Worm (Caenorhabditis elegans) whole organism, midembryonic: ENCODE data around the gene chil-13.
A peak's percentile ranks its signal among the peaks of the same experiment; 100 is the strongest.

ENCODE experiments used
- T22C8.4 ChIP-seq: fragments of 200-800 bp; sonication (Bioruptor generic); IDR thresholded peaks from 2 replicates; pipeline ENCODE4 v1.3.6; 2022; ENCODE audit warnings: missing genetic modification characterization, missing compliant biosample characterization
- cog-1 ChIP-seq: sonication (generic microtip); optimal IDR thresholded peaks from 2 replicates; lab custom pipeline; 2016; ENCODE audit warnings: missing genetic modification characterization, missing compliant biosample characterization
- flt-1 ChIP-seq: fragments of 200-800 bp; sonication (Bioruptor generic); IDR thresholded peaks from 2 replicates; pipeline ENCODE4 v1.3.6; 2022; ENCODE audit warnings: missing genetic modification characterization, missing compliant biosample characterization
- klf-2 ChIP-seq: fragments of 200-800 bp; sonication (Bioruptor generic); conservative IDR thresholded peaks from 2 replicates; pipeline ENCODE4 v1.3.6; 2022; ENCODE audit warnings: missing genetic modification reagents, missing genetic modification characterization, missing compliant biosample characterization
- med-1 ChIP-seq: sonication (generic microtip); optimal IDR thresholded peaks from 2 replicates; lab custom pipeline; 2017; ENCODE audit warnings: missing genetic modification characterization, mild to moderate bottlenecking, missing compliant biosample characterization, antibody characterized with exemption, missing genetic modification reagents; ENCODE audit not compliant: insufficient read depth
- ref-1 ChIP-seq: fragments of 200-800 bp; sonication (Bioruptor generic); conservative IDR thresholded peaks from 2 replicates; pipeline ENCODE4 v1.3.6; 2022; ENCODE audit warnings: missing genetic modification reagents, missing genetic modification characterization, missing compliant biosample characterization
- tab-1 ChIP-seq: fragments of 200-800 bp; sonication (Bioruptor generic); IDR thresholded peaks from 2 replicates; pipeline ENCODE4 v1.3.6; 2022; ENCODE audit warnings: missing genetic modification characterization, missing compliant biosample characterization
- ztf-23 ChIP-seq: fragments of 200-800 bp; sonication (Bioruptor generic); IDR thresholded peaks from 2 replicates; pipeline ENCODE4 v1.3.6; 2022; ENCODE audit warnings: missing genetic modification reagents, missing genetic modification characterization, missing compliant biosample characterization
- ztf-29 ChIP-seq: fragments of 200-800 bp; sonication (Bioruptor generic); IDR thresholded peaks from 2 replicates; pipeline ENCODE4 v1.3.6; 2022; ENCODE audit warnings: missing genetic modification reagents, missing genetic modification characterization, missing compliant biosample characterization

chil-13 gene

ce11 chrII:9418843-9419532, 19.1 kb downstream of the chil-13 start:
- TF ChIP-seq ztf-29: no peak
- TF ChIP-seq ref-1 (GFP tag; lab: Robert Waterston, UW): no peak
- TF ChIP-seq klf-2 (GFP tag; lab: Robert Waterston, UW): no peak
- no peak for TF ChIP-seq tab-1 (GFP tag; lab: Robert Waterston, UW)
- TF ChIP-seq flt-1 (GFP tag; lab: Robert Waterston, UW): no peak
- no peak for TF ChIP-seq med-1 (GFP tag; lab: Kevin White, UChicago)
- no peak for TF ChIP-seq ztf-23 (GFP tag; lab: Robert Waterston, UW)
- TF ChIP-seq T22C8.4: no peak
- no peak for TF ChIP-seq cog-1 (tag; lab: Kevin White, UChicago)

DNA sequence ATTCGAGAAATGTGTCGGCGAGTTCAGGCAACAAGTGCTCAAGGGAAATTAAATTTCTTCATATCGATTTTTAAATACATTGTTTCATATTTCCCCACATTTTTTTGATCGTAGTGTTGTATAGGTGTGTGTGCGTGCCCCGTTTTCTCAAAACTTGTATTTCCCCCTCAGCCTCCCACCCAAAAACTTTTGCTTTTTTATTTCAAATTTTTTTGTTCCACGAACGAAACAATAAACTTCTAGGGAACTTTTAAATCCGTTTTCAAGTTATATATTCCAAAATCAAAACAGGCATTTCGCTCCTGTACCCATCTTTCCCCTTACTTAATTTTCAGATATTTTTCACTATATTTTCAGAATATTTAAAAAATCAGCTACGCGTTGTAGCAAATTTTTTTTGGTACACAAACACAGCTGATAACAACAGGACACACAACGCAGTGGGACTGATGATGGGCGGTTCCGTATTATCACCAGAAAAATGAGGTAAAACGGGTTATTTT, 20.0 kb downstream of the chil-13 start, which contains the start of the genes M176.4 and M176.16:
Gene M176.4, plus strand, starts transcription at position 301 of the 503 bp plus-strand sequence.
Gene M176.16, plus strand, starts transcription at position 453 of the 503 bp plus-strand sequence.
- TF ChIP-seq ref-1 (GFP tag; lab: Robert Waterston, UW): no peak

DNA sequence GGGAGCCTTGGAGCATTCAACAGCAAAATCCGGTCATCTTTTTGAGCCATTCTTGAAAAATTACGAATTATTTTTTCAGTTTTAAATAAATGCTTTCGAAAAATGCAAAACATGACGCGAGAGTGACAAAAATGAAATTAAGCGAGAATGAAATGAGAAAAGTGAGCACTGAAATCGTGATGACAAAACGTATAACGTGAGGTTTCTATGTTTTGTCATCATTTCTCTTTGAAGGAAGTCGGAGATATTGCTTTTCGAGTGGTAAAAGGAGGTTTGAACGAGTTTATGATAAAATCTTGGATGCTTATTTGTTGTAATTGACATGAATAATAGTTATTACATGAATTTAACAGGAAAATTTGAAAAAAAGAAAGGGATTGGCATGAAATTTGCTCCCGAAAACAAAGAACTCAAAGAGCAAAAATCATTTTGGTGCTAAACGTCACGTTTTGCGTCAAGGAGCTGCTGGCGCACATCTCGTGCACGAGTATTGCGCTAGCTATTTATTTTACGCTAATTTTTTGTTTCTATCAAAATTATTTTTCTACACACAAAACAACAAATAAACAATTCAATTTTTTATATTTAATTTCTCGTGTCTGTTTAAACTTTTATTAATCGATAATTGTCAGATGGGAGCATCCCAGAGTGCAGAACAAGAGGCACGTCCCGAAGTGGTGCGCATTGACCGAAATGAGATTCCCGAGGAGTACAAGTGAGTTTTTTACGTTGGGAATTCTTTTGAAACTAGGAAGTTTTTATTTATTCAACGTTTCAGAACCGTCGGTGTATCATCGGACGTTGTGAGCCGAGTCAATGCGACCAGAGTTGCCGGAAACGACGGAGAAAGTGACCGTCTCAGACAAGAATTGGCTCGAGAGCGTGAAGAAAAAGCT, 21.5 kb downstream of the chil-13 start, which contains the start of the genes gss-1 and chch-3:
Gene gss-1, minus strand, starts transcription at position 51 of the 896 bp plus-strand sequence.
Gene chch-3, plus strand, starts transcription at position 633 of the 896 bp plus-strand sequence.
- TF ChIP-seq cog-1 (tag; lab: Kevin White, UChicago) (peak; percentile 31), tab-1 (GFP tag; lab: Robert Waterston, UW) (no peak)

- TF ChIP-seq cog-1 (tag; lab: Kevin White, UChicago) (no peak), ztf-23 (GFP tag; lab: Robert Waterston, UW) (no peak), T22C8.4 (no peak), ztf-29 (no peak), tab-1 (GFP tag; lab: Robert Waterston, UW) (no peak), flt-1 (GFP tag; lab: Robert Waterston, UW) (no peak)
These were observed 26.0 kb downstream of the chil-13 start, which contains the start of gene arrd-3 for ce11 chrII:9412086-9412608. Gene arrd-3, plus strand, starts transcription at chrII:9412558.

ce11 chrII:9411497-9411896, 26.6 kb downstream of the chil-13 start, which contains the start of gene M176.9:
Gene M176.9, minus strand, starts transcription at chrII:9411597.
- TF ChIP-seq med-1 (GFP tag; lab: Kevin White, UChicago) (no peak), ztf-29 (no peak), ref-1 (GFP tag; lab: Robert Waterston, UW) (no peak), cog-1 (tag; lab: Kevin White, UChicago) (no peak), klf-2 (GFP tag; lab: Robert Waterston, UW) (no peak), flt-1 (GFP tag; lab: Robert Waterston, UW) (no peak), T22C8.4 (no peak), tab-1 (GFP tag; lab: Robert Waterston, UW) (no peak), ztf-23 (GFP tag; lab: Robert Waterston, UW) (no peak)

DNA sequence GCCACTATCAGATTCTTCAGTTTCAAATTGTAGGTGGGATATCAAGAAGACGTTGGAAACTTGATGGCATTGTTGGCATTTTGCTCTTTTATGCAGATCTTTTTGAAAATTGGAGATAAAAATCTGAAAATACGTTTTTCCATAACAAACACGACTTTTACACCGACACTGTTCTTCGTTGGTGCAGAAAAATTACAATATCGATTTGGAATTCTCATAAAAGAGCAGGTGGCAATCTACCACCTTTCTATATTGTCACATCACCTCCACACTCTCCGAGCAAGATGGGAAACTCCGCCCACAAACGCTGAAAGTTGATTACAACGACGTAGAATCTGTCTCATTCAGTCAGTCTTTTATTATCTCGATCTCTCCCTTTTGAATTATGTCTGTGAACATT, 30.7 kb downstream of the chil-13 start, which contains the start of gene arrd-2:
Gene arrd-2, plus strand, starts transcription at position 301 of the 400 bp plus-strand sequence.
- TF ChIP-seq T22C8.4 (no peak), tab-1 (GFP tag; lab: Robert Waterston, UW) (no peak), ztf-29 (no peak)

DNA sequence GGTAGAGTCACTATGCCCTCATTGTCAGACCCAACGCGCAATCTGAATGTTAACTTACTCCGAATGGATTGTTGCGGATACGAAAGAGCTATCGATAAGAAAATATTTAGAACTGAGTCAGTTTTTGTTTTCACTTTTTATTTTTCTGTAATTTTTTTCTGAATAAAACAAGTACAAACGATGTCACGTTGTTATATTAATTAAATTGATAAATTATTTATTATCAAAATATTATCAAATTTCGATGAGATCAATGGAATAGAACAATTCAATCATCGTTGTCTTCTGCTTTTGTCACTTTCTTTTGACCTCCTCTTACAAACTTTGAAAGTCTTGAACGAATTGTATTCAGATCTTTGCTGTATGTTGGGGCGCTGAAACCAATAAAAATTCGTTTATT, 31.1 kb downstream of the chil-13 start, which contains the start of gene mpz-6:
Gene mpz-6, minus strand, starts transcription at position 101 of the 400 bp plus-strand sequence.
- TF ChIP-seq ref-1 (GFP tag; lab: Robert Waterston, UW): no peak
- TF ChIP-seq cog-1 (tag; lab: Kevin White, UChicago): no peak
- no peak for TF ChIP-seq klf-2 (GFP tag; lab: Robert Waterston, UW)
- no peak for TF ChIP-seq med-1 (GFP tag; lab: Kevin White, UChicago)
- no peak for TF ChIP-seq ztf-29
- no peak for TF ChIP-seq ztf-23 (GFP tag; lab: Robert Waterston, UW)
- TF ChIP-seq flt-1 (GFP tag; lab: Robert Waterston, UW): no peak
- TF ChIP-seq tab-1 (GFP tag; lab: Robert Waterston, UW): no peak
- no peak for TF ChIP-seq T22C8.4

DNA sequence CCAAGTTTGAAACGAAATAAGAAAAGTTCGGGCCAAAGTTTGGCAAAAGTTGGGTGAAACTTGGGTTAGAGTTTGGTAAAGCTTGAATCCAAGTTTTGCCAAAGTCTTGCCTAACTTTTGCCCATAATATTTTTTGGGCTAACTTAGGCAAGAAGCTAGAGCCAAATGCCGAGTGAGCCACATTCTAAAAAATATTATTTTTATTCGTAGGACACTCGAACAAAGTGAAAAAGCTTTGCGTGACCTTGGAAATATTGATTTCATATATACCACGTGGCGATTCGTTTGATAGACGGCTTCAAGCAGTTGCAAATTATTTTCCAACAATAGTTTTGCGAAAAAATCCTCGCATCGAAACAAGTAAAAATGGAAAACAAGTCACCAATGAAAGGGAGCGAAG, 34.3 kb downstream of the chil-13 start, which contains the start of gene Y51B9A.5:
Gene Y51B9A.5, plus strand, starts transcription at position 301 of the 400 bp plus-strand sequence.
- TF ChIP-seq ref-1 (GFP tag; lab: Robert Waterston, UW) (no peak), tab-1 (GFP tag; lab: Robert Waterston, UW) (no peak), cog-1 (tag; lab: Kevin White, UChicago) (no peak), T22C8.4 (no peak), ztf-23 (GFP tag; lab: Robert Waterston, UW) (no peak), klf-2 (GFP tag; lab: Robert Waterston, UW) (no peak), med-1 (GFP tag; lab: Kevin White, UChicago) (no peak), flt-1 (GFP tag; lab: Robert Waterston, UW) (no peak), ztf-29 (no peak)

DNA sequence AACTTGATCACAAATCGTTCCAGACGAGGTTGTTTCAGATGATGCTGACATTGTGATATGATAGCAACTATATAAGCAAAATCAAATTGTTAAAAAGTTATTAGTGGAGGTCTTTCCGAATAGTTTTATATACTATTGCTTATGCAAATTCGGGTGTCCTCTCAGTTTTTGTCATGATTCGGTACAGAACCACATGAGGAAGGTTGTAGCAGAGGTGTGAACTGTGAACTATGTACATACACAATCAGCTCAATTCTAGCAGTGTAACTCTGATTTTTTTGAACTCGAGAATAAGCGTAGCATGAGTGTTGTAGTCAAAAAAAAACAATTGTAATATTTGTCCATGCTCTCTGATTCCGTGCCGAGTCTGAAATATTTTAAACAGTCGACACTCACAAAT, 35.0 kb downstream of the chil-13 start, which contains the start of gene Y51B9A.6:
Gene Y51B9A.6, minus strand, starts transcription at position 101 of the 400 bp plus-strand sequence.
- TF ChIP-seq flt-1 (GFP tag; lab: Robert Waterston, UW): no peak
- TF ChIP-seq ztf-23 (GFP tag; lab: Robert Waterston, UW): no peak
- TF ChIP-seq ref-1 (GFP tag; lab: Robert Waterston, UW): no peak
- no peak for TF ChIP-seq cog-1 (tag; lab: Kevin White, UChicago)
- TF ChIP-seq ztf-29: no peak
- TF ChIP-seq klf-2 (GFP tag; lab: Robert Waterston, UW): no peak
- no peak for TF ChIP-seq med-1 (GFP tag; lab: Kevin White, UChicago)
- TF ChIP-seq tab-1 (GFP tag; lab: Robert Waterston, UW): no peak
- TF ChIP-seq T22C8.4: no peak
